Fruit fly (Drosophila melanogaster): ENCODE results near the gene glec.

Gene glec

DNA sequence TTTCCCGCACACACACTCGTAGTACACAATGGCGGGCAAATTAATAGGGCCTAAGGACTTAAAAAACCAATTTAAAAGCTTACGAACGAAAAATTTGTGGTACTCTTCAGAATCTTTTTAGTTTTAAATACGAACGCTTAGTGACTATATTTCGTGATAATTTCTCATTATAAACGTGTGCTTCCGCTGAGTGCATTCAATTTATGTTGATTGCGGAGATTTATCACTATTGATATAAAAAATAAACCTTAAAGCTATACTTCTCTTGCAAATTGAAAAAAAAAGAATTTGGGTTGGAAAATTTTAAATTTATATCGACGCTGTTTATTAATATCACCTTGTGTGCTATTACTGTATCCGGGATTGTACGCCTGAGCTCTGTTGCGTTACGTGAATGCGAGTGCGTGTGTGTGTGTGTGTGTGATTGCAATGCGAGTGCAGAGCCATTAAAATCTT, 7.1 kb downstream of the glec start (continued):
- TF ChIP-seq CG16815 (GFP tag; optimal IDR thresholded peaks at IDR 0.05) (peak; percentile 63), gsb (GFP tag; IDR thresholded peaks at IDR 0.05) (no peak), CG2712 (tag; optimal IDR thresholded peaks at IDR 0.05) (peak; percentile 86), vvl (GFP tag; IDR thresholded peaks at IDR 0.05) (no peak), sug (tag; optimal IDR thresholded peaks at IDR 0.05) (peak; percentile 10), CG17912 (GFP tag; optimal IDR thresholded peaks at IDR 0.05) (no peak), Dp (GFP tag; optimal IDR thresholded peaks at IDR 0.05) (no peak), Med (GFP tag) (peak; percentile 87), CG17186 (GFP tag; optimal IDR thresholded peaks at IDR 0.05) (no peak), CG7987 (GFP tag; optimal IDR thresholded peaks at IDR 0.05) (no peak), CG7786 (GFP tag; optimal IDR thresholded peaks at IDR 0.05) (peak; percentile 42), dmrt99B (tag; optimal IDR thresholded peaks at IDR 0.05) (peak; percentile 85), Sox100B (GFP tag; optimal IDR thresholded peaks at IDR 0.05) (peak; percentile 87), en (GFP tag; optimal IDR thresholded peaks at IDR 0.05) (peak; percentile 54), ken (GFP tag; IDR thresholded peaks at IDR 0.05) (no peak), Fer3 (tag; optimal IDR thresholded peaks at IDR 0.05) (peak; percentile 33), CG2875 (GFP tag; optimal IDR thresholded peaks at IDR 0.05) (peak; percentile 59), Ada2b (GFP tag; IDR thresholded peaks at IDR 0.05) (peak; percentile 59), Ets65A (GFP tag) (peak; percentile 92), tx (GFP tag; optimal IDR thresholded peaks at IDR 0.05) (peak; percentile 32), pan (optimal IDR thresholded peaks at IDR 0.05) (no peak), pan (GFP tag; optimal IDR thresholded peaks at IDR 0.05 in 1 of 2, IDR thresholded peaks at IDR 0.05 in 1 of 2) (peak in 1 of 2 experiments; percentile 35), CG5953 (GFP tag; IDR thresholded peaks at IDR 0.05) (no peak), Xbp1 (GFP tag; optimal IDR thresholded peaks at IDR 0.05) (peak; percentile 67), mam (GFP tag; optimal IDR thresholded peaks at IDR 0.05) (peak; percentile 42), phol (tag; optimal IDR thresholded peaks at IDR 0.05) (peak; percentile 84), croc (GFP tag; conservative IDR thresholded peaks at IDR 0.05) (peak; percentile 32; the same call in 1 of the 3 replicates), D19A (tag; optimal IDR thresholded peaks at IDR 0.05) (peak; percentile 78), gem (tag; optimal IDR thresholded peaks at IDR 0.05) (peak; percentile 86), CG11560 (tag; IDR thresholded peaks at IDR 0.05) (no peak), CG3847 (GFP tag; IDR thresholded peaks at IDR 0.05) (peak; percentile 20; the same call in 1 of the 2 replicates), CG14441 (GFP tag; IDR thresholded peaks at IDR 0.05) (peak; percentile 46; the same call in 1 of the 2 replicates), fu2 (GFP tag; optimal IDR thresholded peaks at IDR 0.05) (no peak), CG18764 (GFP tag; optimal IDR thresholded peaks at IDR 0.05) (peak; percentile 2), CG9817 (tag; optimal IDR thresholded peaks at IDR 0.05) (peak; percentile 31), CG8089 (GFP tag; optimal IDR thresholded peaks at IDR 0.05) (peak; percentile 26), scrt (GFP tag; optimal IDR thresholded peaks at IDR 0.05) (no peak), zen (tag; optimal IDR thresholded peaks at IDR 0.05) (peak; percentile 82), CG30020 (tag; optimal IDR thresholded peaks at IDR 0.05) (peak; percentile 34), insv (GFP tag; optimal IDR thresholded peaks at IDR 0.05) (no peak), dm (GFP tag; optimal IDR thresholded peaks at IDR 0.05) (no peak), CG10321 (GFP tag; IDR thresholded peaks at IDR 0.05) (no peak), CG31224 (GFP tag; IDR thresholded peaks at IDR 0.05) (no peak), slp2 (GFP tag; optimal IDR thresholded peaks at IDR 0.05) (peak; percentile 49), tap (tag; optimal IDR thresholded peaks at IDR 0.05) (peak; percentile 36), CG4730 (GFP tag; IDR thresholded peaks at IDR 0.05) (no peak), CG14667 (GFP tag; IDR thresholded peaks at IDR 0.05) (peak; percentile 32; the same call in 1 of the 2 replicates), gcm2 (GFP tag; optimal IDR thresholded peaks at IDR 0.05) (peak; percentile 35), Atf3 (GFP tag; optimal IDR thresholded peaks at IDR 0.05) (peak; percentile 16), onecut (GFP tag; IDR thresholded peaks at IDR 0.05) (0 out of 2 replicates have a peak, but pooled peaks have one; percentile 33), bbx (GFP tag; IDR thresholded peaks at IDR 0.05; ENCODE audit: partially characterized antibody) (no peak), Deaf1 (tag; optimal IDR thresholded peaks at IDR 0.05) (peak; percentile 29)
